Worm (Caenorhabditis elegans): ENCODE results near the gene F18E9.1.

ce11 chrX:8554029-8554428, 47.3 kb upstream of the F18E9.1 start:
- TF ChIP-seq nhr-77 (tag; optimal IDR thresholded peaks at IDR 0.05): no peak
- peak; percentile 83 for TF ChIP-seq elt-1 (tag; optimal IDR thresholded peaks at IDR 0.05)
- TF ChIP-seq nhr-11 (tag; optimal IDR thresholded peaks at IDR 0.05): no peak
- no peak for TF ChIP-seq snpc-4 (tag; optimal IDR thresholded peaks at IDR 0.05)
